Worm (Caenorhabditis elegans) whole organism, early embryonic: ENCODE measurements around the gene srw-20.

Source experiments
- B0310.2 ChIP-seq: sonication (generic microtip); optimal IDR thresholded peaks from 2 replicates; lab custom pipeline; 2016; ENCODE audit warnings: mild to moderate bottlenecking, missing genetic modification characterization, missing compliant biosample characterization
- ama-1 ChIP-seq: fragments of 150-350 bp; optimal IDR thresholded peaks from 2 replicates; lab custom pipeline; 2014
- ceh-13 ChIP-seq: fragments of 200-800 bp; sonication (Bioruptor generic); optimal IDR thresholded peaks from 2 replicates; lab custom pipeline; 2018; ENCODE audit warnings: mild to moderate bottlenecking, missing genetic modification characterization, missing compliant biosample characterization
- flt-1 ChIP-seq: fragments of 200-800 bp; sonication (Bioruptor generic); IDR thresholded peaks from 2 replicates; pipeline ENCODE4 v1.3.6; 2022; ENCODE audit warnings: missing genetic modification characterization, missing compliant biosample characterization
- hmbx-1 ChIP-seq: sonication (generic microtip); optimal IDR thresholded peaks from 2 replicates; lab custom pipeline; 2016; ENCODE audit warnings: mild to moderate bottlenecking, missing genetic modification characterization, missing compliant biosample characterization
- tbx-37 ChIP-seq: fragments of 200-800 bp; sonication (Bioruptor generic); conservative IDR thresholded peaks from 2 replicates; pipeline ENCODE4 v1.3.6; 2022; ENCODE audit warnings: missing genetic modification reagents, missing genetic modification characterization, missing compliant biosample characterization

DNA sequence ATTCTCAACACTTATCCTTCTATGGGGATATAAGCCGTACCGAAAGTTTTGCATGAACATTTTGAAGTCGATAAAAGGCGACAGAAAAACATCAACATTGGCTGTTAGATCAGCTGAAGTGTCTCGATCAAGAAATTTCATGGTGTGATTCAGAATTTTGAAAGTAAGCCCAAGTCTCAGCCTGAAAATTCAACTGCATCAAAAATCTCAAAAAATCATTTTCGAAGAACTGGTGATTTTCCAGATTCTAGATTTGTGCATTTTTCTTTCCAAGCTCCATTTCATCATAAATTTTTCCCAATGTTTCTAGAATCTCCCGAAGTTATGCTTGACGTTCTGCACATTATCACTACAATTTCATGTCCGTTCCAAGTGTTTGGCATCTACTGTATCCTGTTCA, 15.0 kb downstream of the srw-20 start, which contains the start of gene srh-255:
- no peak for TF ChIP-seq flt-1 (GFP tag; lab: Robert Waterston, UW)
- no peak for TF ChIP-seq hmbx-1
- TF ChIP-seq ama-1 (lab: Kevin White, UChicago) = no peak
- TF ChIP-seq B0310.2 (tag; lab: Kevin White, UChicago) = no peak
- TF ChIP-seq tbx-37 = no peak
- TF ChIP-seq ceh-13 = no peak
